Worm (Caenorhabditis elegans) whole organism, young adult: ENCODE measurements around the gene K12G11.6.

Source experiments
- B0261.1 ChIP-seq: sonication (generic microtip); optimal IDR thresholded peaks from 2 replicates; lab custom pipeline; 2016; ENCODE audit warnings: mild to moderate bottlenecking, missing genetic modification characterization, moderate library complexity, missing compliant biosample characterization
- B0336.3 ChIP-seq: fragments of 200-800 bp; sonication (Bioruptor generic); IDR thresholded peaks from 2 replicates; pipeline ENCODE4 v1.3.6; 2022; ENCODE audit warnings: missing genetic modification characterization, missing compliant biosample characterization
- C06A6.2 ChIP-seq: fragments of 200-800 bp; sonication (Bioruptor generic); conservative IDR thresholded peaks from 2 replicates; pipeline ENCODE4 v1.3.6; 2022; ENCODE audit warnings: missing genetic modification characterization, missing compliant biosample characterization
- F22D6.2 ChIP-seq: sonication (generic microtip); optimal IDR thresholded peaks from 2 replicates; lab custom pipeline; 2016; ENCODE audit warnings: mild to moderate bottlenecking, missing genetic modification characterization, missing compliant biosample characterization
- F23B12.7 ChIP-seq: sonication (generic microtip); optimal IDR thresholded peaks from 2 replicates; lab custom pipeline; 2017; ENCODE audit warnings: missing genetic modification characterization, mild to moderate bottlenecking, missing compliant biosample characterization, antibody characterized with exemption, moderate library complexity; ENCODE audit not compliant: insufficient read depth
- Y53G8AR.9 ChIP-seq: fragments of 200-800 bp; sonication (Bioruptor generic); conservative IDR thresholded peaks from 2 replicates; pipeline ENCODE4 v1.3.6; 2022; ENCODE audit warnings: missing genetic modification reagents, missing genetic modification characterization, missing compliant biosample characterization
- Y56A3A.18 ChIP-seq: fragments of 200-800 bp; sonication (Bioruptor generic); IDR thresholded peaks from 2 replicates; pipeline ENCODE4 v1.3.6; 2022; ENCODE audit warnings: missing genetic modification reagents, missing genetic modification characterization, missing compliant biosample characterization
- Y67H2A.10 ChIP-seq: fragments of 200-800 bp; sonication (Bioruptor generic); conservative IDR thresholded peaks from 2 replicates; pipeline ENCODE4 v1.3.6; 2022; ENCODE audit warnings: missing genetic modification reagents, missing genetic modification characterization, missing compliant biosample characterization
- ZK185.1 ChIP-seq: sonication (generic microtip); optimal IDR thresholded peaks from 2 replicates; lab custom pipeline; 2016; ENCODE audit warnings: mild to moderate bottlenecking, missing genetic modification characterization, missing compliant biosample characterization; ENCODE audit not compliant: poor library complexity, severe bottlenecking
- ama-1 ChIP-seq, 3 experiments: fragments of 150-350 bp in 1 of 3; sonication (generic microtip) in 2 of 3; optimal IDR thresholded peaks; 2 replicates each; lab custom pipeline; 2014 to 2018; ENCODE audit warnings: missing biosample characterization in 2 of 3, missing genetic modification characterization in 2 of 3, missing genetic modification reagents in 2 of 3
- attf-5 ChIP-seq: fragments of 200-800 bp; sonication (Bioruptor generic); optimal IDR thresholded peaks from 2 replicates; lab custom pipeline; 2018; ENCODE audit warnings: mild to moderate bottlenecking, missing genetic modification characterization, missing compliant biosample characterization
- bed-2 ChIP-seq: fragments of 200-800 bp; sonication (Bioruptor generic); IDR thresholded peaks from 2 replicates; pipeline ENCODE4 v1.3.6; 2022; ENCODE audit warnings: missing genetic modification reagents, missing genetic modification characterization, missing compliant biosample characterization
- ccch-3 ChIP-seq: fragments of 200-800 bp; sonication (Bioruptor generic); optimal IDR thresholded peaks from 2 replicates; lab custom pipeline; 2018; ENCODE audit warnings: mild to moderate bottlenecking, missing genetic modification characterization, missing compliant biosample characterization
- cebp-1 ChIP-seq, 2 experiments: fragments of 200-800 bp in 1 of 2; sonication (Bioruptor generic) in 1 of 2; sonication (generic microtip) in 1 of 2; IDR thresholded peaks in 1 of 2; optimal IDR thresholded peaks in 1 of 2; 2 replicates each; pipeline versions ENCODE4 v1.3.6 to Lab custom; 2017 to 2022; ENCODE audit warnings: missing compliant biosample characterization in 2 of 2, missing genetic modification characterization in 2 of 2, mild to moderate bottlenecking in 1 of 2, missing genetic modification reagents in 1 of 2, moderate library complexity in 1 of 2
- ceh-100 ChIP-seq: fragments of 200-800 bp; sonication (Bioruptor generic); IDR thresholded peaks from 2 replicates; pipeline ENCODE4 v1.3.6; 2022; ENCODE audit warnings: missing genetic modification reagents, missing genetic modification characterization, missing compliant biosample characterization
- chd-7 ChIP-seq: sonication (generic microtip); optimal IDR thresholded peaks from 2 replicates; lab custom pipeline; 2016; ENCODE audit warnings: mild to moderate bottlenecking, missing genetic modification characterization, moderate library complexity, missing compliant biosample characterization
- die-1 ChIP-seq: sonication (generic microtip); optimal IDR thresholded peaks from 2 replicates; lab custom pipeline; 2016; ENCODE audit warnings: missing genotype, mild to moderate bottlenecking, missing genetic modification characterization, missing compliant biosample characterization
- dox-1 ChIP-seq: fragments of 200-800 bp; sonication (Bioruptor generic); IDR thresholded peaks from 2 replicates; pipeline ENCODE4 v1.3.6; 2022; ENCODE audit warnings: missing genetic modification reagents, missing genetic modification characterization, missing compliant biosample characterization
- dpl-1 ChIP-seq: fragments of 150-350 bp; optimal IDR thresholded peaks from 2 replicates; lab custom pipeline; 2014; ENCODE audit warnings: missing biosample characterization, missing genetic modification reagents, missing genetic modification characterization
- egl-44 ChIP-seq: fragments of 200-800 bp; sonication (Bioruptor generic); IDR thresholded peaks from 2 replicates; pipeline ENCODE4 v1.3.6; 2022; ENCODE audit warnings: missing genetic modification reagents, missing genetic modification characterization, missing compliant biosample characterization
- egrh-3 ChIP-seq: fragments of 200-800 bp; sonication (Bioruptor generic); IDR thresholded peaks from 2 replicates; pipeline ENCODE4 v1.3.6; 2022; ENCODE audit warnings: missing genetic modification reagents, missing genetic modification characterization, missing compliant biosample characterization
- hsf-1 ChIP-seq: fragments of 200-800 bp; sonication (Bioruptor generic); IDR thresholded peaks from 2 replicates; pipeline ENCODE4 v1.3.6; 2022; ENCODE audit warnings: missing genetic modification reagents, missing genetic modification characterization, missing compliant biosample characterization
- lag-1 ChIP-seq: fragments of 200-800 bp; sonication (Bioruptor generic); IDR thresholded peaks from 2 replicates; pipeline ENCODE4 v1.3.6; 2022; ENCODE audit warnings: missing genetic modification reagents, missing genetic modification characterization, missing compliant biosample characterization
- lin-26 ChIP-seq: fragments of 200-800 bp; sonication (Bioruptor generic); IDR thresholded peaks from 2 replicates; pipeline ENCODE4 v1.3.6; 2022; ENCODE audit warnings: missing genetic modification reagents, missing genetic modification characterization, missing compliant biosample characterization
- lin-35 ChIP-seq, 3 experiments: fragments of 150-350 bp in 2 of 3; sonication (generic microtip) in 1 of 3; optimal IDR thresholded peaks; 2 replicates each; lab custom pipeline; 2014 to 2018; ENCODE audit warnings: missing biosample characterization in 3 of 3, missing genetic modification characterization in 3 of 3, missing genetic modification reagents in 3 of 3
- lin-40 ChIP-seq: sonication (generic microtip); optimal IDR thresholded peaks from 2 replicates; lab custom pipeline; 2016; ENCODE audit warnings: missing genetic modification characterization, mild to moderate bottlenecking, missing compliant biosample characterization, missing genotype, missing genetic modification reagents
- lsl-1 ChIP-seq: fragments of 200-800 bp; sonication (Bioruptor generic); optimal IDR thresholded peaks from 2 replicates; lab custom pipeline; 2018; ENCODE audit warnings: mild to moderate bottlenecking, missing genetic modification characterization, moderate library complexity, missing compliant biosample characterization
- madf-10 ChIP-seq: sonication (generic microtip); optimal IDR thresholded peaks from 2 replicates; lab custom pipeline; 2016; ENCODE audit warnings: mild to moderate bottlenecking, missing genetic modification characterization, missing compliant biosample characterization
- mel-28 ChIP-seq: sonication (generic microtip); optimal IDR thresholded peaks from 2 replicates; lab custom pipeline; 2016; ENCODE audit warnings: borderline replicate concordance, mild to moderate bottlenecking, missing genetic modification characterization, missing compliant biosample characterization
- nfya-2 ChIP-seq: fragments of 200-800 bp; sonication (Bioruptor generic); IDR thresholded peaks from 2 replicates; pipeline ENCODE4 v1.3.6; 2022; ENCODE audit warnings: missing genetic modification reagents, missing genetic modification characterization, missing compliant biosample characterization
- nhr-80 ChIP-seq: sonication (generic microtip); optimal IDR thresholded peaks from 2 replicates; lab custom pipeline; 2016; ENCODE audit warnings: missing genetic modification characterization, missing compliant biosample characterization
- pbrm-1 ChIP-seq: fragments of 200-800 bp; sonication (Bioruptor generic); IDR thresholded peaks from 2 replicates; pipeline ENCODE4 v1.3.6; 2022; ENCODE audit warnings: missing genetic modification reagents, missing genetic modification characterization, missing compliant biosample characterization
- rcor-1 ChIP-seq: fragments of 200-800 bp; sonication (Bioruptor generic); IDR thresholded peaks from 2 replicates; pipeline ENCODE4 v1.3.6; 2022; ENCODE audit warnings: missing genetic modification reagents, missing genetic modification characterization, missing compliant biosample characterization
- sea-2 ChIP-seq: fragments of 200-800 bp; sonication (Bioruptor generic); IDR thresholded peaks from 2 replicates; pipeline ENCODE4 v1.3.6; 2022; ENCODE audit warnings: missing genetic modification characterization, missing compliant biosample characterization
- snpc-3.4 ChIP-seq: sonication (generic microtip); optimal IDR thresholded peaks from 2 replicates; lab custom pipeline; 2017; ENCODE audit warnings: missing genetic modification characterization, mild to moderate bottlenecking, missing compliant biosample characterization, antibody characterized with exemption, moderate library complexity, missing genotype, missing genetic modification reagents
- somi-1 ChIP-seq: fragments of 200-800 bp; sonication (Bioruptor generic); optimal IDR thresholded peaks from 2 replicates; lab custom pipeline; 2018; ENCODE audit warnings: mild to moderate bottlenecking, missing genetic modification characterization, missing compliant biosample characterization
- tbp1 ChIP-seq: fragments of 200-800 bp; sonication (Bioruptor generic); optimal IDR thresholded peaks from 2 replicates; lab custom pipeline; 2018; ENCODE audit warnings: mild to moderate bottlenecking, missing genetic modification characterization, missing compliant biosample characterization
- tbx-9 ChIP-seq: sonication (generic microtip); optimal IDR thresholded peaks from 2 replicates; lab custom pipeline; 2016; ENCODE audit warnings: borderline replicate concordance, missing genetic modification characterization, inconsistent platforms, missing compliant biosample characterization
- unc-130 ChIP-seq: sonication (generic microtip); optimal IDR thresholded peaks from 2 replicates; lab custom pipeline; 2016; ENCODE audit warnings: missing genetic modification reagents, missing genetic modification characterization, missing compliant biosample characterization
- zim-3 ChIP-seq: sonication (generic microtip); optimal IDR thresholded peaks from 2 replicates; lab custom pipeline; 2017; ENCODE audit warnings: mild to moderate bottlenecking, missing genetic modification characterization, moderate library complexity, missing compliant biosample characterization
- ztf-18 ChIP-seq: sonication (generic microtip); optimal IDR thresholded peaks from 2 replicates; lab custom pipeline; 2016; ENCODE audit warnings: missing genotype, mild to moderate bottlenecking, missing genetic modification characterization, missing compliant biosample characterization
- ztf-22 ChIP-seq: fragments of 200-800 bp; sonication (Bioruptor generic); optimal IDR thresholded peaks from 2 replicates; lab custom pipeline; 2018; ENCODE audit warnings: mild to moderate bottlenecking, missing genetic modification characterization, moderate library complexity, missing compliant biosample characterization
- ztf-26 ChIP-seq: sonication (generic microtip); optimal IDR thresholded peaks from 2 replicates; lab custom pipeline; 2017; ENCODE audit warnings: missing genetic modification characterization, missing compliant biosample characterization
- ztf-28 ChIP-seq: fragments of 200-800 bp; sonication (Bioruptor generic); IDR thresholded peaks from 2 replicates; pipeline ENCODE4 v1.3.6; 2022; ENCODE audit warnings: missing genetic modification reagents, missing genetic modification characterization, missing compliant biosample characterization

Gene K12G11.6

ce11 chrV:11885939-11886338, 8.2 kb upstream of the K12G11.6 start (continued):
- TF ChIP-seq B0336.3 (GFP tag; lab: Robert Waterston, UW) (peak; percentile 43; the same call in 1 of the 2 replicates), Y67H2A.10 (GFP tag; lab: Robert Waterston, UW) (no peak), tbp1 (GFP tag; lab: Kevin White, UChicago) (peak; percentile 30), zim-3 (tag; lab: Kevin White, UChicago) (no peak), egl-44 (GFP tag; lab: Robert Waterston, UW) (0 out of 2 replicates have a peak, but pooled peaks have one; percentile 61), lin-40 (tag; lab: Kevin White, UChicago) (peak; percentile 34)

- TF ChIP-seq ZK185.1 (tag; lab: Kevin White, UChicago) (no peak), egl-44 (GFP tag; lab: Robert Waterston, UW) (0 out of 2 replicates have a peak, but pooled peaks have one; percentile 57), unc-130 (GFP tag; lab: Kevin White, UChicago) (no peak), pbrm-1 (GFP tag; lab: Robert Waterston, UW) (no peak), bed-2 (GFP tag; lab: Robert Waterston, UW) (no peak), attf-5 (GFP tag; lab: Kevin White, UChicago) (peak; percentile 37), cebp-1 (GFP tag; IDR thresholded peaks at IDR 0.05; lab: Robert Waterston, UW) (no peak), cebp-1 (tag; optimal IDR thresholded peaks at IDR 0.05; lab: Kevin White, UChicago) (peak; percentile 58), die-1 (peak; percentile 36), sea-2 (GFP tag; lab: Robert Waterston, UW) (no peak), ztf-18 (tag; lab: Kevin White, UChicago) (no peak), lin-35 (GFP tag; optimal IDR thresholded peaks at IDR 0.05; lab: Kevin White, UChicago) (peak in 1 of 3 experiments; percentile 20), rcor-1 (no peak), tbp1 (GFP tag; lab: Kevin White, UChicago) (peak; percentile 48), lin-40 (tag; lab: Kevin White, UChicago) (peak; percentile 47), ztf-22 (no peak), F22D6.2 (tag; lab: Kevin White, UChicago) (peak; percentile 79), dox-1 (GFP tag; lab: Robert Waterston, UW) (peak; percentile 24; the same call in 1 of the 2 replicates), B0261.1 (tag; lab: Kevin White, UChicago) (no peak), mel-28 (no peak), ztf-26 (tag; lab: Kevin White, UChicago) (peak; percentile 93), hsf-1 (GFP tag; lab: Robert Waterston, UW) (no peak), nhr-80 (peak; percentile 45), ama-1 (optimal IDR thresholded peaks at IDR 0.05; lab: Kevin White, UChicago) (peak; percentile 95), ama-1 (GFP tag; optimal IDR thresholded peaks at IDR 0.05; lab: Kevin White, UChicago) (no peak), ccch-3 (no peak), madf-10 (tag; lab: Kevin White, UChicago) (no peak), lsl-1 (no peak), Y56A3A.18 (GFP tag; lab: Robert Waterston, UW) (no peak), ceh-100 (GFP tag; lab: Robert Waterston, UW) (no peak), chd-7 (tag; lab: Kevin White, UChicago) (peak; percentile 30), Y53G8AR.9 (GFP tag; lab: Robert Waterston, UW) (no peak), lag-1 (GFP tag; lab: Robert Waterston, UW) (0 out of 2 replicates have a peak, but pooled peaks have one; percentile 79), F23B12.7 (tag; lab: Kevin White, UChicago) (no peak), egrh-3 (no peak), lin-26 (peak; percentile 51), C06A6.2 (GFP tag; lab: Robert Waterston, UW) (peak; percentile 52), nfya-2 (GFP tag; lab: Robert Waterston, UW) (no peak), somi-1 (GFP tag; lab: Kevin White, UChicago) (peak; percentile 92), tbx-9 (tag; lab: Kevin White, UChicago) (no peak), ztf-28 (GFP tag; lab: Robert Waterston, UW) (no peak), snpc-3.4 (tag; lab: Kevin White, UChicago) (no peak), dpl-1 (GFP tag; lab: Kevin White, UChicago) (no peak)
Observed at ce11 chrV:11887988-11888499, 6.1 kb upstream of the K12G11.6 start, which contains the start of gene adh-1. TSS of gene adh-1 (plus strand) at chrV:11888248.
